Worm (Caenorhabditis elegans) whole organism, L1 larva: Measurements from ENCODE around the gene srh-204.

ENCODE experiments used
- lin-35 ChIP-seq, 2 experiments: fragments of 150-350 bp; optimal IDR thresholded peaks; 2 replicates each; lab custom pipeline; 2014; ENCODE audit warnings: missing biosample characterization in 2 of 2, missing genetic modification characterization in 2 of 2, missing genetic modification reagents in 2 of 2
- nhr-11 ChIP-seq: fragments of 150-350 bp; optimal IDR thresholded peaks from 2 replicates; lab custom pipeline; 2014; ENCODE audit warnings: missing biosample characterization, missing genetic modification characterization
- nhr-20 ChIP-seq: sonication (generic microtip); optimal IDR thresholded peaks from 2 replicates; lab custom pipeline; 2016; ENCODE audit warnings: mild to moderate bottlenecking, missing genetic modification characterization, missing compliant biosample characterization
- pqm-1 ChIP-seq: sonication (generic microtip); optimal IDR thresholded peaks from 3 replicates; lab custom pipeline; 2017; ENCODE audit warnings: missing biosample characterization, missing genetic modification characterization

- no peak for TF ChIP-seq pqm-1
- no peak for TF ChIP-seq nhr-20 (tag; lab: Kevin White, UChicago)
- no peak for TF ChIP-seq lin-35 (GFP tag; optimal IDR thresholded peaks at IDR 0.05; lab: Kevin White, UChicago)
- TF ChIP-seq nhr-11 = no peak
Measured at ce11 chrV:4248359-4248758, 8.2 kb upstream of the srh-204 start.
